Worm (Caenorhabditis elegans): ENCODE measurements around the gene srap-1.

srap-1 gene

DNA sequence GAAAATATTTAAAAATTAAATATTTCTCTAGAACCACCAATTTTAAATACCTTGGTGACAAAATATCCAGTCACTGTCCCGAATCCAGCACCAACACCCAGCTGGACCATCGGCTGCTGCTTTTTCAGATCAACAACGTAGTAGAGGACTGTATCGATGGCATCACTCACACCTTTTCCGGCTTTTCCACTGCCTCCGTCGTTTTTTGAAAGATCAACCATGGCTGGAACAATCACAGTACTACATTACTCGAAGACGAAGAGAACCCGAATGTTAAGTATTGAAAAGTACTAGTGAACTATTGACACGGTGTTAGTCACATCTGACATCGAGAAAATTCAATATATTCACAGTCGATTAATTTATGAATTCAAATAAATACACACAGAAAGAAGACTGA is 34.1 kb downstream of the srap-1 start, which contains the start of gene fndc-1:
Gene fndc-1 (minus strand): TSS at position 227 of the 400 bp plus-strand sequence.
- TF ChIP-seq ceh-82 (tag; optimal IDR thresholded peaks at IDR 0.05), result no peak
- TF ChIP-seq zip-4 (GFP tag; optimal IDR thresholded peaks at IDR 0.05), result no peak
- peak; percentile 1 for TF ChIP-seq ama-1 (optimal IDR thresholded peaks at IDR 0.05)

DNA sequence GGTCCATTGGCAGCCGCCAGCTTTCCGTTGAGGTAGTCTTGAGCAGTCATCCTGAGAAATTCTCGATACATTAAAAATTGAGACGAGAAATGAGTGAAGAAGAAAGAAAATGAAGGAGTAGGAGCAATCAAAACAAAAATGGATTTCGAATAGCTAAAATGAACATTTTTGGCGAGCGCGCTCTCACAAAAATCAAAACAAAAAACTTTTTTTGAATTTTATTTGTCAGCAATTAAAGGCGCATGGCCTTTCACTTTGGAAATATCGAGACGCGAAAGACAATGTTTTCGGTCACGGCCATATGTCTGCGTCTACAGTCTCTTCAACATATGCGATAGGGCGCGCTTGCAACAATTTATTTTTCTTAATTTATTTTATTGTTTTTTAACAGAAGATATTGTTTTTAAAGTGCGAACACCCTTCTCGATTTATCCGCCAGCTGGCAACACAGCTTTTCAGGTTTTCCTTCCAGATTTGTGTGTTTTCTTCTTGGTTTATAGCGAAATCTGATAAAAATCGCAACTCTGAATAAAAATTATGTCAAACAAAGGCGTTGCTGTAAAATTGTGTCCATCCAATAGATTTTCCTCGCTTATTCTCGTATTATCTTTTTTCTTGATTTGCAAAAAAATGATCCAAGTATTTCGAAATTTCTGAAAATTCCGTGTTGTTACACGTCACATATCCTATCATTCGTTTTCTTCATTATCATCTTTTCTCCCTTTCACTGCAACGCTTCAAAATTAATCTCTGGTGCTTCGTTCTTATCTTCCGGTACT is 36.0 kb downstream of the srap-1 start, which contains the start of the genes rpn-9 and T06D8.9:
Gene rpn-9 (minus strand): TSS at position 51 of the 779 bp plus-strand sequence.
Gene T06D8.9 (plus strand): TSS at position 729 of the 779 bp plus-strand sequence.
- TF ChIP-seq egl-13 (tag; optimal IDR thresholded peaks at IDR 0.05) (peak; percentile 29), nhr-28 (tag; optimal IDR thresholded peaks at IDR 0.05) (no peak), skn-1 (tag; optimal IDR thresholded peaks at IDR 0.05) (peak; percentile 96), elt-2 (tag; optimal IDR thresholded peaks at IDR 0.05) (peak; percentile 31), lin-13 (GFP tag; optimal IDR thresholded peaks at IDR 0.05) (peak; percentile 83), lin-15B (tag; optimal IDR thresholded peaks at IDR 0.05) (peak; percentile 94), isw-1 (GFP tag; IDR thresholded peaks at IDR 0.05) (peak; percentile 83), fkh-10 (GFP tag; optimal IDR thresholded peaks at IDR 0.05) (peak; percentile 57), lin-35 (GFP tag; optimal IDR thresholded peaks at IDR 0.05) (peak; percentile 81 to 89), hpl-2 (GFP tag; optimal IDR thresholded peaks at IDR 0.05) (peak; percentile 31), elt-3 (tag; optimal IDR thresholded peaks at IDR 0.05) (peak in 2 of 6 experiments; percentile 19 to 89), efl-1 (optimal IDR thresholded peaks at IDR 0.05) (peak; percentile 83 to 87), efl-1 (GFP tag; optimal IDR thresholded peaks at IDR 0.05 in 1 of 2) (peak; percentile 80 to 96), mep-1 (tag; optimal IDR thresholded peaks at IDR 0.05) (peak; percentile 89), F16B12.6 (tag; optimal IDR thresholded peaks at IDR 0.05) (peak; percentile 51), ceh-82 (tag; optimal IDR thresholded peaks at IDR 0.05) (peak; percentile 63 to 88 (median 67)), nhr-85 (tag) (peak; percentile 71), mdl-1 (tag; optimal IDR thresholded peaks at IDR 0.05) (peak in 1 of 2 experiments; percentile 75), snu-23 (GFP tag; optimal IDR thresholded peaks at IDR 0.05) (peak; percentile 84), blmp-1 (tag; optimal IDR thresholded peaks at IDR 0.05) (peak; percentile 91), hlh-4 (tag; optimal IDR thresholded peaks at IDR 0.05) (no peak), pax-3 (tag; optimal IDR thresholded peaks at IDR 0.05) (peak; percentile 48), sup-37 (GFP tag; optimal IDR thresholded peaks at IDR 0.05) (no peak), nhr-237 (tag; optimal IDR thresholded peaks at IDR 0.05) (peak; percentile 38), nhr-90 (tag; optimal IDR thresholded peaks at IDR 0.05; ENCODE audit: poor library complexity) (peak; percentile 70), xbp-1 (tag; optimal IDR thresholded peaks at IDR 0.05) (peak; percentile 81), nhr-71 (tag; optimal IDR thresholded peaks at IDR 0.05) (peak; percentile 89), ztf-4 (tag; optimal IDR thresholded peaks at IDR 0.05) (peak; percentile 22), unc-130 (tag; optimal IDR thresholded peaks at IDR 0.05) (peak; percentile 54), C16A3.4 (tag; optimal IDR thresholded peaks at IDR 0.05) (peak; percentile 92), rnt-1 (tag; optimal IDR thresholded peaks at IDR 0.05) (peak; percentile 80), fkh-4 (tag; optimal IDR thresholded peaks at IDR 0.05; ENCODE audit: borderline replicate concordance) (no peak), zag-1 (tag; optimal IDR thresholded peaks at IDR 0.05) (no peak), dpl-1 (GFP tag; optimal IDR thresholded peaks at IDR 0.05) (peak; percentile 71 to 85 (median 78)), jun-1 (tag; optimal IDR thresholded peaks at IDR 0.05) (peak; percentile 37), nhr-19 (GFP tag; conservative IDR thresholded peaks at IDR 0.05) (peak; percentile 76), C34B4.2 (tag; optimal IDR thresholded peaks at IDR 0.05) (no peak), nhr-20 (tag; optimal IDR thresholded peaks at IDR 0.05) (peak; percentile 89), ceh-63 (GFP tag; optimal IDR thresholded peaks at IDR 0.05) (no peak), snpc-4 (tag; optimal IDR thresholded peaks at IDR 0.05) (peak; percentile 75), nhr-77 (tag; optimal IDR thresholded peaks at IDR 0.05) (peak; percentile 72), nhr-84 (tag; optimal IDR thresholded peaks at IDR 0.05) (no peak), nhr-76 (tag; optimal IDR thresholded peaks at IDR 0.05) (no peak), aly-2 (tag; optimal IDR thresholded peaks at IDR 0.05) (peak; percentile 36), fkh-8 (tag; optimal IDR thresholded peaks at IDR 0.05) (peak; percentile 77), nhr-47 (tag; optimal IDR thresholded peaks at IDR 0.05) (peak; percentile 78), lir-3 (tag; optimal IDR thresholded peaks at IDR 0.05; ENCODE audit: poor library complexity) (peak; percentile 67), lsy-2 (tag; optimal IDR thresholded peaks at IDR 0.05) (peak; percentile 86 to 93)
